Fruit fly (Drosophila melanogaster) Kc167 (cell line): ENCODE results near the gene fabp.

Experiments used
- Myc ChIP-seq: fragments of >200 bp; optimal IDR thresholded peaks from 2 replicates; lab custom pipeline; 2017; ENCODE audit warnings: missing external identifiers
- Sin3A ChIP-seq: fragments of >200 bp; optimal IDR thresholded peaks from 2 replicates; lab custom pipeline; 2018; ENCODE audit warnings: missing external identifiers
- h ChIP-seq: fragments of >200 bp; optimal IDR thresholded peaks from 3 replicates; lab custom pipeline; 2018; ENCODE audit warnings: missing external identifiers
- insv ChIP-seq: fragments of >200 bp; optimal IDR thresholded peaks from 3 replicates; lab custom pipeline; 2018; ENCODE audit warnings: missing external identifiers
- psq ChIP-seq: fragments of >200 bp; optimal IDR thresholded peaks from 2 replicates; lab custom pipeline; 2017; ENCODE audit warnings: missing external identifiers
- ttk ChIP-seq: sonication (Bioruptor generic); optimal IDR thresholded peaks from 2 replicates; lab custom pipeline; 2017; ENCODE audit warnings: missing external identifiers

Gene fabp

DNA sequence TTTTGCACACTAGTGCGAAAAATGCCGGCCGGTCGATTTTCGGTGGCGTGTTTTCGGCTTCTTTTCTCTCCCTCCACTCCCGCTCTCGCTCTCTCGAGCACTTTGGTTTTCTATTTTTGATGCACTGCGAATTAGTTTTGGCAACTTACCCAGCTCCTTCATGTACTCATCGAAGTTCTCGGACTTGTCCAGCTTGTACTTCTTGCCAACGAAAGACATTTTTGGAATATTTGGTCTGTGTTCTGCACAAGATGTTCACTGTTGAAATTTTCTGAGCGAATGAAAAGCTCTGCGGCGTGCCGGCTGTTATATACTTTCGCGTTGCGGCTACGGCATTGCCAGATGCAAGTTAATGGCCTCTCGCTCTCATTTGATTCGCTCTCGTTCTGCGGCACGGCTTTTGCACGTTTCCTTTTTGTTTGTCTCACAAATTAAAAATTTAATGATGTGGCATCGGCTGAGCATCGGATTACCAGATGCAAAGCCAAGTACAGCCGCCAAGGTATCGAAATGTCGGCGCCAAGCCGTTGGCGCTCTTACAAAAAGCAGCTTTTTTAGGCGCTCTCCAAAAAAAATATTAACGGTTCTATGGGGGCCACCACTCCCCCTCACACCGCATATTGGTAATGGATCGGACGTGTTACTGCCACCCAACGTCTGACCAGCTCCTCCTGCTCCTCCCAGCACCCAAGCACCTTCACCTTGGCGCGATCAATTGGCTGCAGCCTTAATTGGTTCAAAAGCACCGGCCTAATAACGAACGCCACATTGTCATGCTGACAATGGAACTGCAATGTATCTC lies at the start of gene fabp, which contains the start of gene sea:
Gene fabp, minus strand, starts transcription at position 286 of the 802 bp plus-strand sequence.
Gene sea, minus strand, starts transcription at position 286 of the 802 bp plus-strand sequence.
- no peak for TF ChIP-seq Sin3A (lab: Kevin White, UChicago)
- no peak for TF ChIP-seq Myc
- TF ChIP-seq psq = no peak
- TF ChIP-seq h (lab: Kevin White, UChicago) = no peak

DNA sequence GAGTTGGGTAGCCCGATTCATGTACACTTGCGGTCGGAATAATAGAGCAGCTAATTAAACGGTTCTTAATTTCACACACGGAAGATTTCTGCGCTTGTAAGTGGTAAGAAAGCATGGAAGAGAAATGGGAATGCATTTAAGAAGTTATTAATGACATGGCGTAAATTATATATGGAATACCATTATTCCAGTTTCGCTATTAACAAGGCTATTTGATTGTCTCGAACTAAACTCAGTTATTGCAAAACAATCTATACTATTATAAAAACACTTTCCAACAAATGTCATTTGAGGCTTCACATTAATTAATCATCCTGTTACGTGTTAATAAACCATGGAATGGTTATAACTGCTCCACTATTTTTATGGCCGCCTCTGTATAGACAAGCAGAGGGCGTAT lies 49.4 kb upstream of the fabp start:
- no peak for TF ChIP-seq ttk (lab: Kevin White, UChicago)
- no peak for TF ChIP-seq h (lab: Kevin White, UChicago)
- no peak for TF ChIP-seq Sin3A (lab: Kevin White, UChicago)
- TF ChIP-seq psq = no peak

DNA sequence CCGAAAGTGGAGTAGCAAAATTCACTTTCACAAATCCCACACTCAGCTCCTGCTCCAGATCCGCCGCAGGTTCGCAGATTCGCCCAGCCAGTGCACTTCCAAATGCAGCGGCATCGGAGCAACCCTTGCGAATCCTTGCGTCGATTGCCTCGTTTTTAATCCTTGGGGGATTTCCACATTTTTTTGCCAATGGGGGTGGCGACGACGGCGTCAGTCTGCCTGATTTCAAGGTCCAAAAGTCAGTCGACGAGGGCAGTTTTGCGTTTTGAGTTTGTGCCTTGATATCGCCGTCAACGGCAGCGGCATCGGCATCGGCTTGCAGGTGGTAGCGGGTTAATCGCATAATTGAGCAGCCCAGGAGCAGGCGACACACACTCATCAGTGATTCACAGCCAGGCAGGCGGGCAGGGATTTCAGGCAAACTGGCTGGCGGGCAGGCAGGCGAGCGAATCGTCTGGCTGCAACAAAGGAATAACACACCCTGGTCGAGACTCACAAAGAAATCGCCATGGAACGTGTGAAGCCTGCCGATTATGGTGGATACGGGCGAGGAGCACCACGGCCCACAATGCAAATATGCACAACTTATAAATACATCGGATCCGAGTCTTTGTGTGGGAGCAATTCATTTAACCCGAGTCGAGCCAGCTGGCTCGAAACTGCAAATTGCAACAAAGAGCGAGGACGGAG lies 48.7 kb upstream of the fabp start:
- TF ChIP-seq h (lab: Kevin White, UChicago) (no peak), Myc (no peak), psq (no peak), insv (lab: Kevin White, UChicago) (no peak), Sin3A (lab: Kevin White, UChicago) (no peak), ttk (lab: Kevin White, UChicago) (no peak)

DNA sequence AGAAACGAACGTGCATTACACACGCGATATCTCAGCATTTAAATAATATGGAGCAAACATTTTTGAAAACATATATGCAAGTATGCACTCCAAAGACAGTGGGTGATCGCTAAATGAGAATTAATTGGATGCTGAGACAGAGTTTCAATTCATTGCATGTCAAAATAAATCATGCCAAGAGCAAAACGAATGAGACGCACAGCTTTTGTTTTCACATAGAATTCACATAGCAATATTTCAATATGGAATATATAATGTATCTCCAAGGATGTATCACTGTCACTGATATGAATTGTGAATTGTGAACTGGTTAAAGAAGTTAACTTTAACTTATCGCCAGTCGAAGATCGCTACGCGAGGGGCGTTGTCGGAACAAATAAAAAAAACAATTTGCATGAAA lies 47.7 kb upstream of the fabp start:
- TF ChIP-seq Myc (no peak), h (lab: Kevin White, UChicago) (no peak), Sin3A (lab: Kevin White, UChicago) (no peak), insv (lab: Kevin White, UChicago) (no peak), psq (no peak), ttk (lab: Kevin White, UChicago) (no peak)

DNA sequence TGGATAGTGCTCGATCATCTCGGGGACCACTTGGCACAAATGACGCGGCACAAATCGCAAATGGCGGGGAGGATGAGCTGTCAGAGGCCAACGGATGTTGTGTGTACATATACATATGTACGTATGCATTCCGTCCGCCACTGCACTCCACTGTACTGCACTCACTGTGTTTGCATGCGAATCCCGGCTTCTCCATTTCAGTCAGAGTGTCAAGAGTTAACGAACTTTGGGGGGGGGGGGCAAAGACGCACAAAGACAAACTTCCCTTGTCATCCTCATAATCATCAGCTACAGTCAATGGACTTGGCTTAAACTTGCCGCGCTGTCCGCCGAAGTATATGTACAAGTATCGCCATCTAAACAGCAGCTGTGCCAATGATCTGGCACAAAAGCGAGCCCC lies 47.3 kb upstream of the fabp start:
- no peak for TF ChIP-seq Myc
- TF ChIP-seq psq = no peak
- TF ChIP-seq insv (lab: Kevin White, UChicago) = no peak
- no peak for TF ChIP-seq Sin3A (lab: Kevin White, UChicago)
- no peak for TF ChIP-seq ttk (lab: Kevin White, UChicago)
- no peak for TF ChIP-seq h (lab: Kevin White, UChicago)

DNA sequence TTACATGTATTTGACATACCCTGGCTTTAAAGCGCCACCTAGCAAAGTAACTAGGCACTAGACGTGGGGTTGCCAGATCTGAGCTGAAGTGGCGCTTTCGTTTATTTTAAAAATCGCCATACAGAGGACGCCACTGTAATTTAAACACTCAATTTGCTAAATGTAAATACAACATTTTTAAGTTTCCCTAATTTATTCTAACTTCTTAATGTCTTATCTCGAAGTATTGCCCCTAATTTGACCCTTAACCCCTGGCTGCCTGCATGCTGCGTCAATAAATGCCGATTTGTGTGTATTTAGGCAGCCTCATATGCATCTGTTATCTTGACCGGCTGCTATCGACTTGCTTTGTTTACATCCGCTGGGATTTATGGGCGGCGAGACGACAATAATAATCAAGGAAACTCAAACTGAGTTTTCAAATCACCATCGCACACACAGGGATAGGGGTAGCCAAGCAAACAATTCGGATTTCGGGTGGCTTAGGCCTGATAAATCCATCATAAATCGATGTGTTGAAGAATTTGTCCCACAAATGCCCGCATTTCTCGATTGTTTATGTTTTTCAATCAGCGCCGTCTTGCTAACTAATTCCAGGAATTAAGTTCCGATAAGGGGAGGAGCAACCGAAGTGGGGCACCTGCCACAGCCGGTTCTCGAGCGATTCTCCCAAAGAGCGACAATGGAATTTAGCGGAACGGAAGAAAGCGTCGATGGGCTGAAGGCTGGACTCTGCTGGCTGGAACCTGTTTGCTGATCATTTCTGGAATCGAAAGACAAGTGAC lies 46.6 kb upstream of the fabp start:
- no peak for TF ChIP-seq Sin3A (lab: Kevin White, UChicago)
- TF ChIP-seq psq = no peak
- no peak for TF ChIP-seq h (lab: Kevin White, UChicago)
- no peak for TF ChIP-seq ttk (lab: Kevin White, UChicago)
- TF ChIP-seq Myc = no peak
- TF ChIP-seq insv (lab: Kevin White, UChicago) = no peak

DNA sequence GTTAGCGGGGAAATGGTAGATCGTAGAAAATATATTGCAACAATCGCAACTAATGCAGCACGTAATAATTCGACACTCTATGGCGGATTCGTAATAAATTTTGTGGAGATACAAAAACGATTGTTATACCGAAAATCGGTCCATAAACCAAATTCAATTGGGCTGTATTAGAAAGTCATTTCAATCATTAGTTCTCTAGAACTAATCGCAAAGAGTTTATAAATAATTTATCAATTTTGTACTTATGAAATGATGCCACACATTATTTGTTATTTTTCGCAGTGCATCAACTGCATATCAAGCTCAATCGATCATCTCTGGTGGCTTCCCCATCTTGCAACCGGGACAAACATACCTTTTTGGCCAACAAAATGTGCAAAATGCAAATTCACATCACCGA lies 45.6 kb upstream of the fabp start:
- TF ChIP-seq psq = no peak
- no peak for TF ChIP-seq Sin3A (lab: Kevin White, UChicago)
- TF ChIP-seq h (lab: Kevin White, UChicago) = no peak
- no peak for TF ChIP-seq ttk (lab: Kevin White, UChicago)
- no peak for TF ChIP-seq insv (lab: Kevin White, UChicago)
- TF ChIP-seq Myc = no peak

DNA sequence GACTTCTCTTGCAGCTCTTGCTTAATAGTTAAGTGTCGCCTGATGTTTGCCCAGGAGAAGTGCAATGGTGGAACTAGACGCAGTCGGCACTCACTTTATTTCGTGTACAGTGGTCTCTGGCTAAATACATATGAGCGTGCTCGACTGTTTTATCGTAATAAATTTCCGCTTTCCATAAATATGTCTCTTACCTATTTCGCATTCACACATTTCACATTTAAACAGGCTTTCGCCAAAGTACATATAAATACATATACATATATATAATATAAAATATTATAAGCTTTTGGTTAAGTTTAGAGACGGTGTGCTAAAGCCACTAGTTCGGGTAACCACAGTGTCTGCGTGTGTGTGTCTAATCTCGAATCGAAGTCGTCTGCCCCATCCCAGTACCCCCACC lies 39.8 kb upstream of the fabp start:
- TF ChIP-seq h (lab: Kevin White, UChicago) (no peak), psq (no peak), Sin3A (lab: Kevin White, UChicago) (no peak), insv (lab: Kevin White, UChicago) (no peak), Myc (no peak), ttk (lab: Kevin White, UChicago) (no peak)

DNA sequence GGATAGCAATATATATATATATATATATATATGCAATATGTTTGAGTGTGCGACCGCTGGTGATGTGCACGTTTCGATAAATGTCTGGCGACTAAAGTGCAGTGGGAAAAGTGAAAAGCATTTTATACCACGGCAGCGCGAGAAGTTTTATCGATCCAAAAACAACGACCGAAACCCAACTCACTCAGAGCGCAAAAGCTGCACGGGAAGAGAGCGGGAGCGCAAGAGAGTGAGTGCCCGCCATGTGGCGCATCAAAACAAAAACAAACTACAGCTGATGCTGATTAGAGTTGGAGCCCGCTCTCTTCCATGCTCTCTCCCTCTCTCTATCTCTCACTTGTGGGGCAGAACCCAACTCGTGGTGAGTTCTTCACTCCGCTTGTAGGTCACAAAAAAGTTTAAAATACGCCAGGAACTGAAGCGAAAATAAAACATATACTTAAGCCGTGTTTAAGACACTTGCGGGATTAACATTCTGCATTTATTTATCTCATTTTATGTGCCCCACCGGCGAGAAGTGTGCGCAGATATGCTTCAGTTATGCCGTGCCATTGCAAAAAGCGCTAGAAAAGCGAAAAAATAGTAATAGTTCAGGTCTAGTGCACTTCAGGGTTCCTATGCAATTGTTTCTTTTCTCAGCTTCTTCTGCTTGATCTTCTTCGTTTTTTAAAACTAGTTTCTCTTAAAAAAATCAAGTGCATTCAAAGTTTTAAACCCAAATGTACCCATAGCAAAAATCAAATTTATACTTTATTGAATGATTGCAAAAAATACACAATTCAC lies 38.0 kb upstream of the fabp start:
- TF ChIP-seq psq = no peak
- TF ChIP-seq Myc = no peak
- no peak for TF ChIP-seq Sin3A (lab: Kevin White, UChicago)
- TF ChIP-seq ttk (lab: Kevin White, UChicago) = no peak
- TF ChIP-seq insv (lab: Kevin White, UChicago) = no peak
- no peak for TF ChIP-seq h (lab: Kevin White, UChicago)

DNA sequence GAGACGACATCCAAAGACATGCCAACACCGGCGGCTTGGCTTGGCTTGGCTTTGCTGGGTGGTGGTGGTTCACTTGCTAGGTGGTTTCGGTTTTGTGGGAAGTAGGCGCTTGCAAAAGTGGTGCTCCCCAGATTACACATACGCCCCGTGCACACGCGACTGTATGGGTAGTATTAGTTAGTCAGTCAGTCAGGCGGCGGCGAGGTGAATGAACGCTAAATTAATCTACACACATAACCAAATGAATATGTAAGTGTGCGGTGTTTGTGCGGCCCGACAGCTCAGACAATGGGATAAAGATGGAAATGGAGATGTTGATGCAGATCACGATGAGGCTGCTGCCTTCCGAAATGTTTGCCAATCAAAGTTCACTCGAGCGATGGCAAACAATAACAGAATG lies 36.3 kb upstream of the fabp start:
- TF ChIP-seq Sin3A (lab: Kevin White, UChicago) (no peak), insv (lab: Kevin White, UChicago) (no peak), psq (no peak), Myc (no peak)

DNA sequence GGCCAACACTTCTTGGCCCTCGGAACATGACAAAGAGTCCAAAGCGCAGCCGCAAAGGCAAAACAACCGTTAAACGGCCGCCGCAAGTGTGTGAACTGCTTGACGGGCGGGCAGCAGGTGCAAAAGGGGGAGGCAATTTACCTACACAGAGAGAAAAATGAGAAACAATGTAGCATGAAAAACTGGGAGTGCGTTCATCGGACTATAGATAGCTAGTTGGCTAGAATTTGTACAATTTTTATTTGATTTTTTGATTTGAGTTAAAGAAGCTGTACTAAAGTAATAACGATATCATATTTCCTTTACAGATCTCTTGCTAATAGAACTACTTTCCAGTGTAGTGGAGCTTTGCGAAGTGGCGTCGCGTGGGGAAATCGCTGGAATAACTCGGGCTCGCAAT lies 28.7 kb upstream of the fabp start:
- TF ChIP-seq h (lab: Kevin White, UChicago) (no peak), ttk (lab: Kevin White, UChicago) (no peak), psq (no peak), Sin3A (lab: Kevin White, UChicago) (no peak), Myc (no peak), insv (lab: Kevin White, UChicago) (no peak)
